Fruit fly (Drosophila melanogaster) whole organism, embryonic: Measurements from ENCODE around the gene CG13930.

ENCODE experiments used
- Awh ChIP-seq: fragments of 200-800 bp; sonication (Bioruptor generic); IDR thresholded peaks from 2 replicates; pipeline ENCODE4, ENCODE4 v1.3.6; 2022; ENCODE audit warnings: missing biosample characterization, missing genetic modification characterization
- B-H2 ChIP-seq: fragments of 200-800 bp; sonication (Bioruptor generic); optimal IDR thresholded peaks from 2 replicates; lab custom pipeline; 2018; ENCODE audit warnings: missing biosample characterization, mild to moderate bottlenecking, missing genetic modification characterization
- CG10565 ChIP-seq: fragments of 200-800 bp; sonication (Bioruptor generic); optimal IDR thresholded peaks from 3 replicates; lab custom pipeline; 2016; ENCODE audit warnings: missing biosample characterization, mild to moderate bottlenecking, missing genetic modification characterization
- CG11504 ChIP-seq: fragments of 200-800 bp; sonication (Bioruptor generic); optimal IDR thresholded peaks from 3 replicates; lab custom pipeline; 2019; ENCODE audit warnings: missing biosample characterization, mild to moderate bottlenecking, missing genetic modification characterization, moderate library complexity
- CG12155 ChIP-seq: fragments of 200-800 bp; sonication (Bioruptor generic); optimal IDR thresholded peaks from 3 replicates; lab custom pipeline; 2016; ENCODE audit warnings: missing biosample characterization, missing genetic modification characterization
- CG12236 ChIP-seq: fragments of 200-800 bp; sonication (Bioruptor generic); optimal IDR thresholded peaks from 2 replicates; lab custom pipeline; 2016; ENCODE audit warnings: missing biosample characterization, missing genetic modification characterization
- CG12391 ChIP-seq: fragments of 200-800 bp; sonication (Bioruptor generic); optimal IDR thresholded peaks from 3 replicates; lab custom pipeline; 2018; ENCODE audit warnings: missing biosample characterization, mild to moderate bottlenecking, missing genetic modification characterization, moderate library complexity
- CG12659 ChIP-seq: fragments of 200-800 bp; sonication (Bioruptor generic); optimal IDR thresholded peaks from 3 replicates; lab custom pipeline; 2017; ENCODE audit warnings: mild to moderate bottlenecking, missing biosample characterization, missing genetic modification reagents, missing genetic modification characterization
- CG13287 ChIP-seq: fragments of 200-800 bp; sonication (Bioruptor generic); IDR thresholded peaks from 2 replicates; pipeline ENCODE4 v1.3.6; 2022; ENCODE audit warnings: missing biosample characterization, missing genetic modification characterization; ENCODE audit not compliant: partially characterized antibody
- CG14441 ChIP-seq: fragments of 200-800 bp; sonication (Bioruptor generic); IDR thresholded peaks from 2 replicates; pipeline ENCODE4 v1.3.6; 2022; ENCODE audit warnings: missing biosample characterization, missing genetic modification characterization
- CG1529 ChIP-seq: fragments of 200-800 bp; sonication (Bioruptor generic); optimal IDR thresholded peaks from 3 replicates; lab custom pipeline; 2018; ENCODE audit warnings: missing biosample characterization, missing genetic modification characterization
- CG15514 ChIP-seq: fragments of 200-800 bp; sonication (Bioruptor generic); optimal IDR thresholded peaks from 3 replicates; lab custom pipeline; 2017; ENCODE audit warnings: missing biosample characterization, missing genetic modification characterization, mild to moderate bottlenecking, moderate library complexity, missing genetic modification reagents
- CG16815 ChIP-seq: fragments of 200-800 bp; sonication (Bioruptor generic); optimal IDR thresholded peaks from 3 replicates; lab custom pipeline; 2017; ENCODE audit warnings: missing biosample characterization, mild to moderate bottlenecking, missing genetic modification characterization
- CG18011 ChIP-seq: fragments of 200-800 bp; sonication (Bioruptor generic); optimal IDR thresholded peaks from 2 replicates; lab custom pipeline; 2017; ENCODE audit warnings: missing biosample characterization, missing genetic modification characterization, mild to moderate bottlenecking, moderate library complexity, missing genotype
- CG18764 ChIP-seq: fragments of 200-800 bp; sonication (Bioruptor generic); optimal IDR thresholded peaks from 3 replicates; lab custom pipeline; 2016; ENCODE audit warnings: missing biosample characterization, missing genetic modification characterization
- CG2116 ChIP-seq: fragments of 200-800 bp; sonication (Bioruptor generic); optimal IDR thresholded peaks from 3 replicates; lab custom pipeline; 2018; ENCODE audit warnings: missing biosample characterization, mild to moderate bottlenecking, missing genetic modification characterization
- CG31224 ChIP-seq: fragments of 200-800 bp; sonication (Bioruptor generic); IDR thresholded peaks from 2 replicates; pipeline ENCODE4 v1.3.6; 2022; ENCODE audit warnings: missing biosample characterization, missing genetic modification characterization
- CG6689 ChIP-seq: fragments of 200-800 bp; sonication (Bioruptor generic); IDR thresholded peaks from 2 replicates; pipeline ENCODE4 v1.3.6; 2022; ENCODE audit warnings: missing biosample characterization, missing genetic modification characterization
- CG6813 ChIP-seq: fragments of 200-800 bp; sonication (Bioruptor generic); optimal IDR thresholded peaks from 2 replicates; lab custom pipeline; 2017; ENCODE audit warnings: missing biosample characterization, missing genetic modification characterization, mild to moderate bottlenecking, moderate library complexity, missing genetic modification reagents
- CG7271 ChIP-seq: fragments of 200-800 bp; sonication (Bioruptor generic); optimal IDR thresholded peaks from 2 replicates; lab custom pipeline; 2018; ENCODE audit warnings: missing biosample characterization, mild to moderate bottlenecking, missing genetic modification characterization, moderate library complexity
- CG7786 ChIP-seq: fragments of 200-800 bp; sonication (Bioruptor generic); optimal IDR thresholded peaks from 2 replicates; lab custom pipeline; 2016; ENCODE audit warnings: missing biosample characterization, missing genetic modification characterization
- CG9797 ChIP-seq: fragments of 200-800 bp; sonication (Bioruptor generic); optimal IDR thresholded peaks from 3 replicates; lab custom pipeline; 2018; ENCODE audit warnings: missing biosample characterization, mild to moderate bottlenecking, missing genetic modification characterization
- Camta ChIP-seq: fragments of 200-800 bp; sonication (Bioruptor generic); optimal IDR thresholded peaks from 2 replicates; lab custom pipeline; 2016; ENCODE audit warnings: missing biosample characterization, missing genetic modification characterization
- Deaf1 ChIP-seq: fragments of 200-800 bp; optimal IDR thresholded peaks from 3 replicates; lab custom pipeline; 2019; ENCODE audit warnings: missing biosample characterization, mild to moderate bottlenecking, missing genetic modification characterization, moderate library complexity
- Dip3 ChIP-seq: fragments of 200-800 bp; sonication (Bioruptor generic); optimal IDR thresholded peaks from 3 replicates; lab custom pipeline; 2016; ENCODE audit warnings: missing biosample characterization, missing genetic modification characterization
- Dref ChIP-seq: fragments of 200-800 bp; sonication (Bioruptor generic); IDR thresholded peaks from 2 replicates; pipeline ENCODE4 v1.3.6; 2022; ENCODE audit warnings: missing biosample characterization, missing genetic modification characterization
- E2f1 ChIP-seq: fragments of 200-800 bp; sonication (Bioruptor generic); IDR thresholded peaks from 2 replicates; pipeline ENCODE4 v1.3.6; 2022; ENCODE audit warnings: missing biosample characterization, missing genetic modification characterization
- Ets97D ChIP-seq: fragments of 200-800 bp; sonication (Bioruptor generic); optimal IDR thresholded peaks from 3 replicates; lab custom pipeline; 2016; ENCODE audit warnings: missing biosample characterization, missing genetic modification characterization
- HHEX ChIP-seq: fragments of 200-800 bp; sonication (Bioruptor generic); optimal IDR thresholded peaks from 3 replicates; lab custom pipeline; 2017; ENCODE audit warnings: missing biosample characterization, mild to moderate bottlenecking, missing genetic modification characterization, missing genetic modification reagents
- HmgD ChIP-seq: fragments of 200-800 bp; sonication (Bioruptor generic); optimal IDR thresholded peaks from 3 replicates; lab custom pipeline; 2016; ENCODE audit warnings: missing biosample characterization, missing genetic modification characterization
- Hmx ChIP-seq: fragments of 200-800 bp; sonication (Bioruptor generic); optimal IDR thresholded peaks from 2 replicates; lab custom pipeline; 2016; ENCODE audit warnings: missing biosample characterization, missing genetic modification characterization
- Jarid2 ChIP-seq: fragments of 200-800 bp; sonication (Bioruptor generic); optimal IDR thresholded peaks from 3 replicates; lab custom pipeline; 2017; ENCODE audit warnings: mild to moderate bottlenecking, missing biosample characterization, missing genetic modification reagents, missing genetic modification characterization
- Ptx1 ChIP-seq: fragments of 200-800 bp; sonication (Bioruptor generic); IDR thresholded peaks from 2 replicates; pipeline ENCODE4 v1.3.6; 2022; ENCODE audit warnings: missing biosample characterization, missing genetic modification characterization
- Rfx ChIP-seq: fragments of 200-800 bp; sonication (Bioruptor generic); IDR thresholded peaks from 2 replicates; pipeline ENCODE4 v1.3.6; 2022; ENCODE audit warnings: missing biosample characterization, missing genetic modification characterization
- Usf ChIP-seq: fragments of 200-800 bp; sonication (Bioruptor generic); optimal IDR thresholded peaks from 2 replicates; lab custom pipeline; 2017; ENCODE audit warnings: missing genotype, missing biosample characterization, missing genetic modification characterization
- ems ChIP-seq: fragments of 200-800 bp; sonication (Bioruptor generic); optimal IDR thresholded peaks from 3 replicates; lab custom pipeline; 2016; ENCODE audit warnings: missing biosample characterization, missing genetic modification characterization
- fd102C ChIP-seq: fragments of 200-800 bp; sonication (Bioruptor generic); optimal IDR thresholded peaks from 2 replicates; lab custom pipeline; 2018; ENCODE audit warnings: missing biosample characterization, mild to moderate bottlenecking, missing genetic modification characterization, moderate library complexity
- grn ChIP-seq: fragments of 200-800 bp; sonication (Bioruptor generic); optimal IDR thresholded peaks from 3 replicates; lab custom pipeline; 2017; ENCODE audit warnings: missing biosample characterization, missing genetic modification characterization
- hbn ChIP-seq: fragments of 200-800 bp; sonication (Bioruptor generic); IDR thresholded peaks from 2 replicates; pipeline ENCODE4 v1.3.6; 2022; ENCODE audit warnings: missing biosample characterization, missing genetic modification characterization; ENCODE audit not compliant: partially characterized antibody
- ind ChIP-seq: fragments of 200-800 bp; sonication (Bioruptor generic); optimal IDR thresholded peaks from 3 replicates; lab custom pipeline; 2016; ENCODE audit warnings: missing biosample characterization, missing genetic modification characterization
- kni ChIP-seq: fragments of 200-800 bp; sonication (Bioruptor generic); optimal IDR thresholded peaks from 3 replicates; lab custom pipeline; 2017; ENCODE audit warnings: mild to moderate bottlenecking, missing biosample characterization, missing genetic modification reagents, missing genetic modification characterization
- nau ChIP-seq: fragments of 200-800 bp; sonication (Bioruptor generic); optimal IDR thresholded peaks from 3 replicates; lab custom pipeline; 2017; ENCODE audit warnings: missing biosample characterization, mild to moderate bottlenecking, missing genetic modification characterization, missing genetic modification reagents
- seq ChIP-seq: fragments of 200-800 bp; sonication (Bioruptor generic); IDR thresholded peaks from 2 replicates; pipeline ENCODE4 v1.3.6; 2022; ENCODE audit warnings: missing biosample characterization, missing genetic modification characterization
- sima ChIP-seq: fragments of 200-800 bp; sonication (Bioruptor generic); optimal IDR thresholded peaks from 2 replicates; lab custom pipeline; 2016; ENCODE audit warnings: missing biosample characterization, missing genetic modification characterization
- slbo ChIP-seq: fragments of 200-800 bp; sonication (Bioruptor generic); IDR thresholded peaks from 2 replicates; pipeline ENCODE4 v1.3.6; 2022; ENCODE audit warnings: missing biosample characterization, missing genetic modification characterization
- ssp ChIP-seq: fragments of 200-800 bp; sonication (Bioruptor generic); IDR thresholded peaks from 2 replicates; pipeline ENCODE4 v1.3.6; 2022; ENCODE audit warnings: missing biosample characterization, missing genetic modification characterization
- sug ChIP-seq: fragments of 200-800 bp; optimal IDR thresholded peaks from 2 replicates; lab custom pipeline; 2019; ENCODE audit warnings: missing biosample characterization, mild to moderate bottlenecking, missing genetic modification characterization, moderate library complexity
- unpg ChIP-seq: fragments of 200-800 bp; sonication (Bioruptor generic); optimal IDR thresholded peaks from 3 replicates; lab custom pipeline; 2018; ENCODE audit warnings: missing biosample characterization, mild to moderate bottlenecking, missing genetic modification characterization, moderate library complexity
- zen2 ChIP-seq: fragments of 200-800 bp; sonication (Bioruptor generic); IDR thresholded peaks from 3 replicates; pipeline ENCODE4 v1.3.6; 2022; ENCODE audit warnings: missing biosample characterization, missing genetic modification characterization; ENCODE audit not compliant: partially characterized antibody

The CG13930 gene

dm6 chr3L:1644920-1645567 lies 27.5 kb downstream of the CG13930 start, which contains the start of the genes alphaCOP and CG13919 (continued):
- TF ChIP-seq Awh (GFP tag; lab: Robert Waterston, UW) (peak; percentile 98), ssp (GFP tag; lab: Robert Waterston, UW) (peak; percentile 92), CG12659 (GFP tag; lab: Kevin White, UChicago) (peak; percentile 98), hbn (0 out of 2 replicates have a peak, but pooled peaks have one; percentile 18), CG6689 (GFP tag; lab: Robert Waterston, UW) (peak; percentile 97), CG7786 (GFP tag; lab: Kevin White, UChicago) (peak; percentile 87), CG14441 (peak; percentile 98), CG12391 (tag; lab: Kevin White, UChicago) (peak; percentile 98), ems (peak; percentile 96), CG10565 (GFP tag; lab: Kevin White, UChicago) (peak; percentile 62), slbo (GFP tag; lab: Robert Waterston, UW) (peak; percentile 99), B-H2 (GFP tag; lab: Kevin White, UChicago) (peak; percentile 94), E2f1 (GFP tag; lab: Robert Waterston, UW) (peak; percentile 96), CG1529 (peak; percentile 95), fd102C (peak; percentile 80), Dip3 (GFP tag; lab: Kevin White, UChicago) (peak; percentile 93), Hmx (GFP tag; lab: Kevin White, UChicago) (peak; percentile 86), sima (peak; percentile 69), CG6813 (GFP tag; lab: Kevin White, UChicago) (peak; percentile 75), CG2116 (peak; percentile 86), nau (GFP tag; lab: Kevin White, UChicago) (no peak), CG12236 (GFP tag; lab: Kevin White, UChicago) (peak; percentile 85), Ptx1 (GFP tag; lab: Robert Waterston, UW) (peak; percentile 99), CG15514 (GFP tag; lab: Kevin White, UChicago) (peak; percentile 90), CG9797 (peak; percentile 32), seq (GFP tag; lab: Robert Waterston, UW) (peak; percentile 96), Rfx (peak; percentile 98), CG16815 (GFP tag; lab: Kevin White, UChicago) (peak; percentile 95), Deaf1 (peak; percentile 77), CG11504 (peak; percentile 92), sug (tag; lab: Kevin White, UChicago) (peak; percentile 94), Jarid2 (peak; percentile 11), ind (GFP tag; lab: Kevin White, UChicago) (peak; percentile 95), CG7271 (tag; lab: Kevin White, UChicago) (peak; percentile 92), CG31224 (GFP tag; lab: Robert Waterston, UW) (peak; percentile 94), HmgD (GFP tag; lab: Kevin White, UChicago) (peak; percentile 70), CG12155 (peak; percentile 96), Dref (GFP tag; lab: Robert Waterston, UW) (peak; percentile 40; the same call in 1 of the 2 replicates), unpg (GFP tag; lab: Kevin White, UChicago) (peak; percentile 98), grn (GFP tag; lab: Kevin White, UChicago) (peak; percentile 85), Camta (GFP tag; lab: Kevin White, UChicago) (peak; percentile 93), CG13287 (peak; percentile 54; the same call in 1 of the 2 replicates), Usf (GFP tag; lab: Kevin White, UChicago) (peak; percentile 89), zen2 (GFP tag; lab: Robert Waterston, UW) (no peak), Ets97D (GFP tag; lab: Kevin White, UChicago) (peak; percentile 90), HHEX (GFP tag; lab: Kevin White, UChicago) (peak; percentile 94), kni (GFP tag; lab: Kevin White, UChicago) (peak; percentile 67), CG18011 (GFP tag; lab: Kevin White, UChicago) (peak; percentile 86), CG18764 (GFP tag; lab: Kevin White, UChicago) (peak; percentile 88)
